Worm (Caenorhabditis elegans): ENCODE results near the gene lem-4.

- no peak for TF ChIP-seq ZK546.5 (tag; optimal IDR thresholded peaks at IDR 0.05)
- no peak for TF ChIP-seq ceh-16 (tag; optimal IDR thresholded peaks at IDR 0.05)
- TF ChIP-seq ztf-11 (tag; optimal IDR thresholded peaks at IDR 0.05), result no peak
- no peak for TF ChIP-seq gmeb-1 (tag; optimal IDR thresholded peaks at IDR 0.05)
- no peak for TF ChIP-seq sem-4 (tag; optimal IDR thresholded peaks at IDR 0.05)
- no peak for TF ChIP-seq nhr-12 (tag; optimal IDR thresholded peaks at IDR 0.05)
- TF ChIP-seq dmd-4 (tag; optimal IDR thresholded peaks at IDR 0.05), result no peak
- no peak for TF ChIP-seq ceh-82 (tag; optimal IDR thresholded peaks at IDR 0.05)
These were observed 21.1 kb downstream of the lem-4 start for ce11 chrIV:833517-833916.
